Fruit fly (Drosophila melanogaster) whole organism: Measurements from ENCODE around the gene Ndae1.

Experiments
- CG8478 ChIP-seq: fragments of >200 bp; optimal IDR thresholded peaks from 2 replicates; lab custom pipeline; 2018; ENCODE audit warnings: inconsistent platforms
- Dll ChIP-seq: fragments of >200 bp; optimal IDR thresholded peaks from 2 replicates; lab custom pipeline; 2017
- EcR ChIP-seq, 2 experiments: fragments of >200 bp; optimal IDR thresholded peaks; 2 replicates each; lab custom pipeline; 2017; ENCODE audit warnings: missing biosample characterization in 2 of 2, missing genetic modification characterization in 2 of 2, missing genetic modification reagents in 2 of 2
- pan ChIP-seq: fragments of >200 bp; optimal IDR thresholded peaks from 2 replicates; lab custom pipeline; 2017
- psq ChIP-seq: fragments of >200 bp; optimal IDR thresholded peaks from 2 replicates; lab custom pipeline; 2017
- usp ChIP-seq: fragments of >200 bp; optimal IDR thresholded peaks from 2 replicates; lab custom pipeline; 2017; ENCODE audit warnings: missing biosample characterization, missing genetic modification characterization, mixed read lengths

Ndae1 gene

dm6 chr2L:7200168-7200567 is 49.0 kb downstream of the Ndae1 start:
- no peak for TF ChIP-seq EcR (GFP tag; optimal IDR thresholded peaks at IDR 0.05; lab: Kevin White, UChicago)
- no peak for TF ChIP-seq psq (lab: Kevin White, UChicago)
- no peak for TF ChIP-seq usp (GFP tag; lab: Kevin White, UChicago)
- TF ChIP-seq pan (lab: Kevin White, UChicago), result no peak
- no peak for TF ChIP-seq CG8478
- no peak for TF ChIP-seq Dll (lab: Kevin White, UChicago)

dm6 chr2L:7199635-7200110 is 49.5 kb downstream of the Ndae1 start:
- no peak for TF ChIP-seq usp (GFP tag; lab: Kevin White, UChicago)
- TF ChIP-seq Dll (lab: Kevin White, UChicago), result no peak
- TF ChIP-seq EcR (GFP tag; optimal IDR thresholded peaks at IDR 0.05; lab: Kevin White, UChicago), result peak in 1 of 2 experiments; percentile 37
- no peak for TF ChIP-seq pan (lab: Kevin White, UChicago)

DNA sequence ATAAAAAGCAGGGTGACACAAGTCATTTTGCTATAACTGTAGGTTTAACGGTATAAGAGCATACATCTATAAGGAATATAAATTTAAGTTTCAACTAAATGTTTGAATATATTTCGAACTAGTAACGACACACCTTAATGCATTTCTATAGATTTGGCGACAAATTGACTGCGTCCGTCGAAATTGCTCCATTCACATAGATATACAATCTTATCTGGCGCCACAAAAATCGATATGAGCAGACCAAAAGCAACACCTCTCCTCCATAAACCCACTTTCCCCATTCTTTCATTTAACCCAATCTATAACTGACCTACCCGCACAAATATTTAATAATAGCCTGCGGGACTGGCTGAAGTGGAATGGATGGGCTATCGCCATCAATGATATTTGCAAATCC is 50.5 kb downstream of the Ndae1 start:
- no peak for TF ChIP-seq EcR (GFP tag; optimal IDR thresholded peaks at IDR 0.05; lab: Kevin White, UChicago)
- TF ChIP-seq pan (lab: Kevin White, UChicago), result no peak
- no peak for TF ChIP-seq usp (GFP tag; lab: Kevin White, UChicago)
- no peak for TF ChIP-seq CG8478
- TF ChIP-seq psq (lab: Kevin White, UChicago), result no peak
- no peak for TF ChIP-seq Dll (lab: Kevin White, UChicago)

- TF ChIP-seq EcR (GFP tag; optimal IDR thresholded peaks at IDR 0.05; lab: Kevin White, UChicago), result peak in 1 of 2 experiments; percentile 58
- no peak for TF ChIP-seq CG8478
- no peak for TF ChIP-seq pan (lab: Kevin White, UChicago)
- no peak for TF ChIP-seq psq (lab: Kevin White, UChicago)
- TF ChIP-seq usp (GFP tag; lab: Kevin White, UChicago), result no peak
These were observed 54.6 kb downstream of the Ndae1 start, which contains the start of gene CG4497 for dm6 chr2L:7194351-7195037. Gene CG4497, minus strand, starts transcription at chr2L:7194588.

- TF ChIP-seq EcR (GFP tag; optimal IDR thresholded peaks at IDR 0.05; lab: Kevin White, UChicago), result peak in 1 of 2 experiments; percentile 27
- no peak for TF ChIP-seq CG8478
These were observed 59.5 kb downstream of the Ndae1 start, which contains the start of gene CG4496 for dm6 chr2L:7189674-7190073. Gene CG4496, minus strand, starts transcription at chr2L:7190010.

DNA sequence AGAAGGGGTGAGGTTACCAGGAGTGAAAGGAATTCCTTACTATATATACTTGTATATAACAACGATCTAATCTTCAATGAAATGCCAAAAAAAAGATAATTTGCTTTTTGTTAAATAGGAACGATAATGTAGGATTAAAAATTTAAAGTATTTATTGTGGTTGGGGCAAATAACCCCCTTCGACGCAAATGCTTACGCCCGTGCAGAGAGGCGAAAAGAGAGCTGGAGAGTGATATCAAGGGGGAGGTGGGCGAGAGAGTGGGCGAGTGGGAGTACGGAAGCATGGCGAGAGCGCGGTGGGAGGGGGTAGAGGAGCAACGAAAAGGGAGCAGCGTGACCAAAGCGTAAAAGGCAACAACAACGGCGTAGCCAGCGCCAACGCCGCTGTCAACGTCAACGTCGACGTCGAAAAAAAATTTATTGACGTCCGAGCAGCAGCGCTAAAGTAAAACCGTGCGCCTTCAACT is 60.6 kb downstream of the Ndae1 start:
- no peak for TF ChIP-seq pan (lab: Kevin White, UChicago)
- peak; percentile 91 for TF ChIP-seq Dll (lab: Kevin White, UChicago)

DNA sequence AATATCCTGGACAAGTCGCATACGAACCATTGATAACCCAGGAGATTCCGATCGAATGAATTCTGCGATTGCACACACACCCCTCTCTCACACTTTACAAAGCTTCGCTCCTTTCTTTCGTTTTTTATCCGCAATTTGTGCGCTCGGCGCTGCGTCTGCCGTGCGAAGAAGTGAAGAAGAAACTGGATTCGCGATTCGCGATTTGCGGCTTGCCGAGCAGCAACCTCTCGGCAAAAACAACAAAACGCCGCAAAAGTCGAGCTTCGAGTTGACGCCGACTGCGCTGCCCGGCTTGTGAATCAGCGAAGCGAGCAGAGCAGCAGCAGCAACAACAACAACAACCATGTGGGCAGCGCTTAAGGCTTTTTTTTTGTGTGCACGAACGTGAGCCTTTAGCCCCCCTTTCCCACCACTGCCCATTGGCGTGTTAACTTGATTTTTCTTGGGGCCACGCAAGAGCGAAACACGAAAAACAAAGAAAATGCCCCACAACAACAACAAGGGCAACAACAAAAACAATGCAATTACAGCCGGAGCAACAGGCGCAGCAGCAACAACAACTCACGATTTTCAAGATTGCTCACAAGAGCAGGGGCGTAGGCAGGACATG is 61.1 kb downstream of the Ndae1 start:
- TF ChIP-seq usp (GFP tag; lab: Kevin White, UChicago), result no peak
- TF ChIP-seq pan (lab: Kevin White, UChicago), result no peak
- no peak for TF ChIP-seq EcR (GFP tag; optimal IDR thresholded peaks at IDR 0.05; lab: Kevin White, UChicago)
- TF ChIP-seq CG8478, result no peak
- TF ChIP-seq Dll (lab: Kevin White, UChicago), result no peak
- TF ChIP-seq psq (lab: Kevin White, UChicago), result no peak

- TF ChIP-seq usp (GFP tag; lab: Kevin White, UChicago) (no peak), Dll (lab: Kevin White, UChicago) (no peak), psq (lab: Kevin White, UChicago) (no peak)
These were observed 67.2 kb downstream of the Ndae1 start, which contains the start of gene MICU1 for dm6 chr2L:7181978-7182392. Gene MICU1, plus strand, starts transcription at chr2L:7182234.

- TF ChIP-seq CG8478 (no peak), Dll (lab: Kevin White, UChicago) (no peak)
These were observed 69.9 kb downstream of the Ndae1 start for dm6 chr2L:7179276-7179675.

DNA sequence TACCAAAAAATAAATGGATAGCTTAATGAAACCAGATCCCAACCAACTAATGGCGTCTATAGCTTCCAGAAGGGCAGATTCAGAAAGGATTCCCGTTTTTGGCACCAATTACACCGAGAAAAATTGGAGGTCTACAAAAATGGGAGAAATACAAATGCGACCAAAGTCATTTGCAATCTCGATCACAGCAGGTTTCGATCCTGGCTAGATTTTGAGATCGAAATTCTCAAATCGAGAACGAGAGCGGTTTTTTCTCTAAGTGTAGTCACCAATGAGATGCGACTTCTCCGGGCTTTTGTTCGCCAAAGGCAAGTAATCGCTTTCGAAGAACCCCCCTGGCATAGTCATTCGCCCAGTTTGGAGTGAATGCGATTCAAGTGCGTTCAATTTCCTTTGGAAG is 73.4 kb downstream of the Ndae1 start:
- TF ChIP-seq CG8478, result no peak

DNA sequence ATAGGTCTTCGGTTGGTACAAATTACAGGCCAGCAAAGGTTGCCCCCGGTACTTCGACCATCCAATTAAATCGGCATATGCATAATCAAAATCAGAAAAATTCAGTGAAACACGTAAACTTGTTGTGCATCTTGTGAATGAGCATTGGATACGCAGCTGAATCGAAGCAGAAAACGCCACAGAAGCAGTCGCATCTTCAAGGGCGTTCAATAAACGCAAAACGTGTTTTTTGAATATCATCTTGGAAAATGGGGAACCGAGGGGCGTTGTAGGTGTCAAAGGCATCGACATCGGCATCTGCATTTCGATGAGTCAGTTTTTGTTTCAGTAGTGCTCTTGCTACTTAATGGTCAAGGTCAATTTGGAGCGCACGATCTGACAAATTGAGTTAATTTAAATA is 74.8 kb downstream of the Ndae1 start:
- no peak for TF ChIP-seq EcR (GFP tag; optimal IDR thresholded peaks at IDR 0.05; lab: Kevin White, UChicago)
- TF ChIP-seq usp (GFP tag; lab: Kevin White, UChicago), result no peak
